Fruit fly (Drosophila melanogaster): ENCODE measurements around the gene Ranbp21.

Gene Ranbp21

dm6 chrX:19668405-19668804 is 16.3 kb upstream of the Ranbp21 start (continued):
- TF ChIP-seq gsb (GFP tag; IDR thresholded peaks at IDR 0.05) (peak; percentile 84), CG13624 (GFP tag; optimal IDR thresholded peaks at IDR 0.05) (peak; percentile 97), schlank (tag; optimal IDR thresholded peaks at IDR 0.05) (peak; percentile 97), CG11695 (GFP tag; IDR thresholded peaks at IDR 0.05) (peak; percentile 79), vfl (GFP tag; optimal IDR thresholded peaks at IDR 0.05) (peak; percentile 95), CG14860 (GFP tag; IDR thresholded peaks at IDR 0.05; ENCODE audit: partially characterized antibody) (no peak), E2f1 (GFP tag; IDR thresholded peaks at IDR 0.05) (peak; percentile 87), Jarid2 (GFP tag; optimal IDR thresholded peaks at IDR 0.05) (peak; percentile 54), C15 (GFP tag; IDR thresholded peaks at IDR 0.05) (peak; percentile 77), ab (GFP tag; optimal IDR thresholded peaks at IDR 0.05) (peak; percentile 94), CG8089 (GFP tag; optimal IDR thresholded peaks at IDR 0.05) (peak; percentile 96), Med (GFP tag) (peak; percentile 100), CG12299 (tag; optimal IDR thresholded peaks at IDR 0.05) (peak; percentile 94), NK7.1 (GFP tag; optimal IDR thresholded peaks at IDR 0.05) (peak; percentile 96), repo (GFP tag; optimal IDR thresholded peaks at IDR 0.05) (peak; percentile 94), CG11504 (tag; optimal IDR thresholded peaks at IDR 0.05) (peak; percentile 95), grau (tag; optimal IDR thresholded peaks at IDR 0.05) (peak; percentile 100), chn (GFP tag; optimal IDR thresholded peaks at IDR 0.05) (peak; percentile 98), Tbp (GFP tag; optimal IDR thresholded peaks at IDR 0.05) (no peak), Dp (GFP tag; optimal IDR thresholded peaks at IDR 0.05) (peak; percentile 12), usp (GFP tag; optimal IDR thresholded peaks at IDR 0.05) (no peak), Atf-2 (GFP tag; optimal IDR thresholded peaks at IDR 0.05) (peak; percentile 97), Ets97D (GFP tag; optimal IDR thresholded peaks at IDR 0.05) (peak; percentile 89), en (GFP tag; optimal IDR thresholded peaks at IDR 0.05) (peak; percentile 96), vvl (GFP tag; IDR thresholded peaks at IDR 0.05) (peak; percentile 98), CG12391 (tag; optimal IDR thresholded peaks at IDR 0.05) (peak; percentile 96), sug (tag; optimal IDR thresholded peaks at IDR 0.05) (peak; percentile 94), Dref (GFP tag; IDR thresholded peaks at IDR 0.05) (peak; percentile 39), CG30403 (GFP tag; optimal IDR thresholded peaks at IDR 0.05) (peak; percentile 97), CG8281 (tag; optimal IDR thresholded peaks at IDR 0.05) (peak; percentile 86), tgo (GFP tag; IDR thresholded peaks at IDR 0.05) (peak; percentile 92), pho (GFP tag; optimal IDR thresholded peaks at IDR 0.05) (peak; percentile 96), CG12659 (GFP tag; optimal IDR thresholded peaks at IDR 0.05) (peak; percentile 96), Nf-YA (GFP tag; IDR thresholded peaks at IDR 0.05) (peak; percentile 85), CkIIα-i1 (GFP tag; IDR thresholded peaks at IDR 0.05) (peak; percentile 32; the same call in 1 of the 2 replicates), CG10431 (GFP tag; optimal IDR thresholded peaks at IDR 0.05) (peak; percentile 93), tll (GFP tag; optimal IDR thresholded peaks at IDR 0.05) (peak in 1 of 2 experiments; percentile 1), Dek (tag; optimal IDR thresholded peaks at IDR 0.05) (peak; percentile 94), dm (GFP tag; optimal IDR thresholded peaks at IDR 0.05) (peak; percentile 94), CG11696 (GFP tag; IDR thresholded peaks at IDR 0.05) (peak; percentile 78), CG2199 (GFP tag; IDR thresholded peaks at IDR 0.05) (peak; percentile 88; the same call in 2 of the 3 replicates), sna (GFP tag; IDR thresholded peaks at IDR 0.05; ENCODE audit: partially characterized antibody) (no peak), CG8388 (GFP tag; optimal IDR thresholded peaks at IDR 0.05) (peak; percentile 94), Mes4 (GFP tag; optimal IDR thresholded peaks at IDR 0.05) (peak; percentile 97), CG4404 (GFP tag; IDR thresholded peaks at IDR 0.05) (peak; percentile 92), CG1832 (GFP tag; optimal IDR thresholded peaks at IDR 0.05) (peak; percentile 13), CG15601 (tag; optimal IDR thresholded peaks at IDR 0.05) (peak; percentile 95), Taf1 (GFP tag; IDR thresholded peaks at IDR 0.05) (peak; percentile 87), CG3163 (GFP tag; optimal IDR thresholded peaks at IDR 0.05) (peak; percentile 89), CG7987 (GFP tag; optimal IDR thresholded peaks at IDR 0.05) (peak; percentile 86), CG3838 (GFP tag; optimal IDR thresholded peaks at IDR 0.05) (peak; percentile 89)

Measured in whole organism, embryonic.